Fruit fly (Drosophila melanogaster): ENCODE measurements around the gene Cht11.

Gene Cht11

dm6 chrX:6800726-6801296, 48.5 kb downstream of the Cht11 start (continued):
- TF ChIP-seq Sox102F (GFP tag; optimal IDR thresholded peaks at IDR 0.05): peak; percentile 51
- TF ChIP-seq oc (tag; optimal IDR thresholded peaks at IDR 0.05): peak; percentile 54
- peak; percentile 89 for TF ChIP-seq CG11696 (GFP tag; IDR thresholded peaks at IDR 0.05)
- no peak for TF ChIP-seq hkb (optimal IDR thresholded peaks at IDR 0.05)
- TF ChIP-seq hkb (GFP tag; IDR thresholded peaks at IDR 0.05): 0 out of 2 replicates have a peak, but pooled peaks have one; percentile 10
- TF ChIP-seq jumu (GFP tag; optimal IDR thresholded peaks at IDR 0.05): no peak
- peak; percentile 25; the same call in 1 of the 2 replicates for TF ChIP-seq CG9932 (GFP tag; IDR thresholded peaks at IDR 0.05)
- TF ChIP-seq unpg (GFP tag; optimal IDR thresholded peaks at IDR 0.05): peak; percentile 54
- no peak for TF ChIP-seq CG16779 (GFP tag; IDR thresholded peaks at IDR 0.05)
- TF ChIP-seq Six4 (GFP tag; optimal IDR thresholded peaks at IDR 0.05): peak; percentile 9
- TF ChIP-seq pzg (GFP tag; optimal IDR thresholded peaks at IDR 0.05): peak; percentile 6
- peak in 1 of 2 experiments; percentile 6 for TF ChIP-seq dpn (GFP tag; optimal IDR thresholded peaks at IDR 0.05)
- peak; percentile 46 for TF ChIP-seq Xbp1 (GFP tag; optimal IDR thresholded peaks at IDR 0.05)
- no peak for TF ChIP-seq E2f2 (GFP tag; IDR thresholded peaks at IDR 0.05)
- TF ChIP-seq CG3995 (GFP tag; optimal IDR thresholded peaks at IDR 0.05): peak; percentile 2
- TF ChIP-seq crol (GFP tag; IDR thresholded peaks at IDR 0.05): peak; percentile 100
- TF ChIP-seq Xrp1 (GFP tag; IDR thresholded peaks at IDR 0.05): peak; percentile 43; the same call in 1 of the 2 replicates
- peak; percentile 66 for TF ChIP-seq CG18599 (GFP tag; optimal IDR thresholded peaks at IDR 0.05)
- TF ChIP-seq Atf-2 (GFP tag; optimal IDR thresholded peaks at IDR 0.05): no peak
- TF ChIP-seq CG4328 (GFP tag; optimal IDR thresholded peaks at IDR 0.05): peak; percentile 3
- no peak for TF ChIP-seq stwl (tag; optimal IDR thresholded peaks at IDR 0.05)
- peak; percentile 41 for TF ChIP-seq CG2712 (tag; optimal IDR thresholded peaks at IDR 0.05)
- peak; percentile 88 for TF ChIP-seq Sry-β (GFP tag; optimal IDR thresholded peaks at IDR 0.05)
- peak; percentile 65 for TF ChIP-seq cwo (GFP tag; optimal IDR thresholded peaks at IDR 0.05)
- no peak for TF ChIP-seq Doc2 (GFP tag; IDR thresholded peaks at IDR 0.05)
- peak; percentile 38 for TF ChIP-seq HmgZ (tag; optimal IDR thresholded peaks at IDR 0.05)
- TF ChIP-seq fd96Cb (tag; optimal IDR thresholded peaks at IDR 0.05): peak; percentile 27
- TF ChIP-seq sisA (GFP tag; IDR thresholded peaks at IDR 0.05): peak; percentile 32
- peak; percentile 33; the same call in 1 of the 2 replicates for TF ChIP-seq amos (GFP tag; IDR thresholded peaks at IDR 0.05; ENCODE audit: partially characterized antibody)
- TF ChIP-seq Deaf1 (tag; optimal IDR thresholded peaks at IDR 0.05): peak; percentile 13
- peak; percentile 40 for TF ChIP-seq scrt (GFP tag; optimal IDR thresholded peaks at IDR 0.05)
- TF ChIP-seq pros (GFP tag; optimal IDR thresholded peaks at IDR 0.05): no peak
- peak; percentile 27 for TF ChIP-seq Hr3 (GFP tag; optimal IDR thresholded peaks at IDR 0.05)
- TF ChIP-seq CG31388 (GFP tag; optimal IDR thresholded peaks at IDR 0.05): no peak
- TF ChIP-seq lola (GFP tag; optimal IDR thresholded peaks at IDR 0.05): peak in 1 of 3 experiments; percentile 11
- peak; percentile 4 for TF ChIP-seq CG14710 (tag; optimal IDR thresholded peaks at IDR 0.05)
- TF ChIP-seq CG8924 (tag; optimal IDR thresholded peaks at IDR 0.05): peak; percentile 12
- TF ChIP-seq CG11695 (GFP tag; IDR thresholded peaks at IDR 0.05): 0 out of 3 replicates have a peak, but pooled peaks have one; percentile 6
- TF ChIP-seq Vsx1 (GFP tag; optimal IDR thresholded peaks at IDR 0.05): peak; percentile 87
- peak; percentile 38 for TF ChIP-seq CG6254 (GFP tag; optimal IDR thresholded peaks at IDR 0.05)
- no peak for TF ChIP-seq tna (GFP tag; IDR thresholded peaks at IDR 0.05; ENCODE audit: partially characterized antibody)
- TF ChIP-seq Sox100B (GFP tag; optimal IDR thresholded peaks at IDR 0.05): peak; percentile 22
- TF ChIP-seq CG15269 (tag; optimal IDR thresholded peaks at IDR 0.05): peak; percentile 25
- TF ChIP-seq Atf6 (GFP tag; IDR thresholded peaks at IDR 0.05): peak; percentile 60; the same call in 1 of the 2 replicates
- TF ChIP-seq CG1024 (GFP tag; IDR thresholded peaks at IDR 0.05): no peak
- TF ChIP-seq bsh (GFP tag; optimal IDR thresholded peaks at IDR 0.05): peak in 1 of 2 experiments; percentile 42
- no peak for TF ChIP-seq Max (GFP tag; optimal IDR thresholded peaks at IDR 0.05)
- TF ChIP-seq ems (GFP tag; optimal IDR thresholded peaks at IDR 0.05): no peak
- 0 out of 2 replicates have a peak, but pooled peaks have one; percentile 25 for TF ChIP-seq CG5953 (GFP tag; IDR thresholded peaks at IDR 0.05)
